Worm (Caenorhabditis elegans) whole organism, midembryonic: ENCODE data around the gene wee-1.1.

Source experiments
- T22C8.4 ChIP-seq: fragments of 200-800 bp; sonication (Bioruptor generic); IDR thresholded peaks from 2 replicates; pipeline ENCODE4 v1.3.6; 2022; ENCODE audit warnings: missing genetic modification characterization, missing compliant biosample characterization
- flt-1 ChIP-seq: fragments of 200-800 bp; sonication (Bioruptor generic); IDR thresholded peaks from 2 replicates; pipeline ENCODE4 v1.3.6; 2022; ENCODE audit warnings: missing genetic modification characterization, missing compliant biosample characterization
- klf-2 ChIP-seq: fragments of 200-800 bp; sonication (Bioruptor generic); conservative IDR thresholded peaks from 2 replicates; pipeline ENCODE4 v1.3.6; 2022; ENCODE audit warnings: missing genetic modification reagents, missing genetic modification characterization, missing compliant biosample characterization
- med-1 ChIP-seq: sonication (generic microtip); optimal IDR thresholded peaks from 2 replicates; lab custom pipeline; 2017; ENCODE audit warnings: missing genetic modification characterization, mild to moderate bottlenecking, missing compliant biosample characterization, antibody characterized with exemption, missing genetic modification reagents; ENCODE audit not compliant: insufficient read depth
- ref-1 ChIP-seq: fragments of 200-800 bp; sonication (Bioruptor generic); conservative IDR thresholded peaks from 2 replicates; pipeline ENCODE4 v1.3.6; 2022; ENCODE audit warnings: missing genetic modification reagents, missing genetic modification characterization, missing compliant biosample characterization

DNA sequence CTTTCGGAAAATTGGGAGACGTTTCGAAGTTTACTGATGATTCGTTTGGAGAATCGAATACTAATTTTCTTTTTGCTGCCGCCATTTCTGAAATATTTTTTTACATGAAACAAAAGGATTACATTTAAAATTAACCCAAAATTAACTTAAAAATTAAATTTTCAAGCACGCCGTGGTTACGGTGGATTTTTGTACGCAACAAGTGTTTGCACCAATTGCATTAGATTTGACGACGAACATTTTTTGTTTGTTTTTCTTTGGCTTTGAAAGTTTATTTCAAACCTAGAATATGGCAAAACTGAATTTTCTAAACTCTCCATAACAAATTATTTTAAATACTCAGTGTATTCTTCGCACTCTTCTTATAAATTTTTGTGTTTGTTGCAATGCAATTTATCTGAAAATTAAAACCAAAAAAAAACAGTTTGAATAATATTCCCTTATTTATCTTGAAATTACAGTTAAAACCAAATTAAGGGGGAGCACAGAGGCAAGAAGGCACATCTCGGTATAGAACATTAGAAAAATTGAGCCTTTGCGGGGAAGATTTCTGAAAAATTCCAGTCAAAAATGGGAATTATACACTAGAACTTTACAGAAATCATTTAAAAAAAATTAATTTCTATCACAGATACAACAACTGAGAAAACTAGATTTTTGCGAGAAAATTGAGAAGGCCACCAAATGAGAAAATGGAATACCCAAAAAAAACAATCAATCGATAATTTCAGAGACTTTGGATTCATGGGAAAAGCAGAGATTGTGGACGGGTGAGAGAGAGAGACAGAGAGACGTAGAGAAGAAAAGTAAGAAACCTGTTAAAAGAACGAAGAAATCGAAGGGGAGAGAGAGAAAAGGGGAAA lies 33.9 kb upstream of the wee-1.1 start, which contains the start of gene hal-3:
- TF ChIP-seq med-1 (GFP tag; lab: Kevin White, UChicago) (no peak), klf-2 (GFP tag; lab: Robert Waterston, UW) (no peak), flt-1 (GFP tag; lab: Robert Waterston, UW) (no peak), T22C8.4 (GFP tag; lab: Robert Waterston, UW) (0 out of 2 replicates have a peak, but pooled peaks have one; percentile 37), ref-1 (GFP tag; lab: Robert Waterston, UW) (no peak)
